Worm (Caenorhabditis elegans) whole organism, mixed stage, embryonic: ENCODE results near the gene Y2H9A.4.

Experiments
- lsy-2 ChIP-seq: fragments of 150-350 bp; optimal IDR thresholded peaks from 2 replicates; lab custom pipeline; 2014; ENCODE audit warnings: missing biosample characterization, missing genetic modification characterization
- mab-5 ChIP-seq: fragments of 150-350 bp; optimal IDR thresholded peaks from 2 replicates; lab custom pipeline; 2014; ENCODE audit warnings: missing biosample characterization, missing genetic modification characterization
- nhr-237 ChIP-seq: fragments of 150-350 bp; optimal IDR thresholded peaks from 2 replicates; lab custom pipeline; 2014; ENCODE audit warnings: missing biosample characterization, missing genetic modification characterization
- pha-4 ChIP-seq: fragments of 150-350 bp; optimal IDR thresholded peaks from 2 replicates; lab custom pipeline; 2018; ENCODE audit warnings: missing biosample characterization, missing genetic modification reagents, missing genetic modification characterization
- snpc-4 ChIP-seq: fragments of 150-350 bp; optimal IDR thresholded peaks from 2 replicates; lab custom pipeline; 2014; ENCODE audit warnings: missing biosample characterization, missing genetic modification characterization
- unc-39 ChIP-seq: fragments of 150-350 bp; optimal IDR thresholded peaks from 2 replicates; lab custom pipeline; 2014; ENCODE audit warnings: missing biosample characterization, missing genetic modification characterization
- unc-62 ChIP-seq: fragments of 150-350 bp; optimal IDR thresholded peaks from 2 replicates; lab custom pipeline; 2014; ENCODE audit warnings: missing biosample characterization, missing genetic modification reagents, missing genetic modification characterization

DNA sequence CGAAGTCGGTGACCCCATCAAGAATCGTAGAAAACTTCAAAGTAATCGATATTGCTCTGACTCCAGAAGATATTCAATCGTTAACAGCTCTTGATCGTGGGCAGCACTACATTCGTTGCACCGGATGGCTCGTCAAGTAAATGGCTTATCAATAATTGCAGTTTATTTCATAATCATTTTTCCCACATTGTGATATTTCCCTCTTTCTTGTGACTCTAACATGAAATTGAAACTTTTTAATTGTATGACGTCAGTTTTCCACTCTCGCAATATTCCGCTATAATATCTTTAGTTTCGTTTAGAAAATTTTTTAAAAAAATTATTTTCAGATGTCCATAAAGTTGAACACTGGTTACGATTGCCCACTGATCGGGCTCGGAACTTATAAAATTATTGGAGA lies 37.8 kb upstream of the Y2H9A.4 start, which contains the start of gene F53F1.3:
- TF ChIP-seq snpc-4 (tag; lab: Kevin White, UChicago) (no peak), unc-62 (no peak), pha-4 (tag; lab: Kevin White, UChicago) (no peak), unc-39 (tag; lab: Kevin White, UChicago) (no peak), lsy-2 (tag; lab: Kevin White, UChicago) (no peak), mab-5 (no peak), nhr-237 (no peak)
